Fruit fly (Drosophila melanogaster) whole organism, wandering third instar larva: ENCODE results near the gene Rabex-5.

Source experiments
- Dfd ChIP-seq: fragments of >200 bp; optimal IDR thresholded peaks from 2 replicates; lab custom pipeline; 2017; ENCODE audit warnings: missing biosample characterization, missing genetic modification characterization
- OdsH ChIP-seq: fragments of 200-800 bp; sonication (Bioruptor generic); optimal IDR thresholded peaks from 2 replicates; lab custom pipeline; 2016; ENCODE audit warnings: missing biosample characterization, mild to moderate bottlenecking, missing genetic modification characterization
- br ChIP-seq: fragments of 200-800 bp; sonication (Bioruptor generic); optimal IDR thresholded peaks from 2 replicates; lab custom pipeline; 2016; ENCODE audit warnings: missing biosample characterization, missing genetic modification characterization
- ey ChIP-seq: fragments of 200-800 bp; sonication (Bioruptor generic); optimal IDR thresholded peaks from 2 replicates; lab custom pipeline; 2016; ENCODE audit warnings: missing biosample characterization, missing genetic modification characterization
- h ChIP-seq: fragments of 200-800 bp; sonication (Bioruptor generic); optimal IDR thresholded peaks from 3 replicates; lab custom pipeline; 2016; ENCODE audit warnings: missing biosample characterization, mild to moderate bottlenecking, missing genetic modification characterization
- pan ChIP-seq: fragments of >200 bp; optimal IDR thresholded peaks from 2 replicates; lab custom pipeline; 2017
- psq ChIP-seq: fragments of 200-800 bp; sonication (Bioruptor generic); optimal IDR thresholded peaks from 3 replicates; lab custom pipeline; 2017; ENCODE audit warnings: missing biosample characterization, mild to moderate bottlenecking, missing genetic modification characterization, moderate library complexity
- usp ChIP-seq: fragments of >200 bp; optimal IDR thresholded peaks from 2 replicates; lab custom pipeline; 2017; ENCODE audit warnings: missing biosample characterization, missing genetic modification characterization

- no peak for TF ChIP-seq OdsH (GFP tag; lab: Kevin White, UChicago)
- TF ChIP-seq usp: no peak
- no peak for TF ChIP-seq pan (lab: Kevin White, UChicago)
- no peak for TF ChIP-seq psq (GFP tag; lab: Kevin White, UChicago)
- no peak for TF ChIP-seq Dfd (GFP tag; lab: Kevin White, UChicago)
- no peak for TF ChIP-seq h (GFP tag; lab: Kevin White, UChicago)
- TF ChIP-seq ey: no peak
- TF ChIP-seq br: no peak
Measured at dm6 chr3L:1331542-1331941, 35.8 kb downstream of the Rabex-5 start, which contains the start of gene msd1.
